Worm (Caenorhabditis elegans) whole organism, L3 larva: ENCODE results near the gene ttr-57.

Experiments
- ZK546.5 ChIP-seq: sonication (generic microtip); optimal IDR thresholded peaks from 2 replicates; lab custom pipeline; 2017; ENCODE audit warnings: missing biosample characterization, missing genetic modification characterization
- elt-3 ChIP-seq, 3 experiments: fragments of 150-350 bp in 1 of 3; sonication (generic microtip) in 2 of 3; optimal IDR thresholded peaks; 2 replicates in 2 of 3; 4 replicates in 1 of 3; lab custom pipeline; 2014 to 2017; ENCODE audit warnings: missing biosample characterization in 3 of 3, missing genetic modification characterization in 3 of 3
- jun-1 ChIP-seq: fragments of 150-350 bp; optimal IDR thresholded peaks from 2 replicates; lab custom pipeline; 2014; ENCODE audit warnings: missing biosample characterization, missing genetic modification reagents, missing genetic modification characterization
- nhr-12 ChIP-seq: fragments of 150-350 bp; optimal IDR thresholded peaks from 2 replicates; lab custom pipeline; 2014; ENCODE audit warnings: missing biosample characterization, missing genetic modification characterization
- nhr-76 ChIP-seq: fragments of 150-350 bp; sonication (generic microtip); optimal IDR thresholded peaks from 5 replicates; lab custom pipeline; 2014; ENCODE audit warnings: missing biosample characterization, missing genetic modification characterization
- snpc-4 ChIP-seq: fragments of 150-350 bp; optimal IDR thresholded peaks from 2 replicates; lab custom pipeline; 2014; ENCODE audit warnings: missing biosample characterization, missing genetic modification characterization

DNA sequence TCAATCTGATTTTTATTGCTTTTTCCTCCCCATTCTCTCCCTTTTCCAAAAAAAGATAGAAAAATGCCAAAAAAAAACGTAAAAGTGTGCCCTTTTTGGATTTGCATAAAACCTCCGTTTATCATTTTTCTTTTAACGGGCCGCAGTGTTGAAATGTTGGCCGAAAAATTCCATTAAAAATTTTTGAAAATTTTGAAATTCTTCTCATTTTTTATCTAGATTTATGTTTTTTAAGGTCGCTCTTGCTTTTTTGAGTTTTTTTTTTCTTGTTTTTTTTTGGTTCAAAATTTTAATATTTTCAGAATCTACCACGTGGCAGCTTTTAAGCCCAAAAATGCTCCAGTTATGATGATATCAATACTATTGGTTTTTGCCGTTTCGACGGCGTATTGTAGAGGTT lies 49.4 kb downstream of the ttr-57 start, which contains the start of gene mnr-1:
- no peak for TF ChIP-seq snpc-4 (tag; lab: Kevin White, UChicago)
- TF ChIP-seq elt-3 (tag; optimal IDR thresholded peaks at IDR 0.05; lab: Kevin White, UChicago) = no peak
- no peak for TF ChIP-seq nhr-12 (tag; lab: Kevin White, UChicago)
- TF ChIP-seq nhr-76 (tag; lab: Kevin White, UChicago) = no peak
- TF ChIP-seq ZK546.5 (tag; lab: Kevin White, UChicago) = no peak
- no peak for TF ChIP-seq jun-1 (tag; lab: Kevin White, UChicago)
